Worm (Caenorhabditis elegans): ENCODE measurements around the gene mbl-1.

DNA sequence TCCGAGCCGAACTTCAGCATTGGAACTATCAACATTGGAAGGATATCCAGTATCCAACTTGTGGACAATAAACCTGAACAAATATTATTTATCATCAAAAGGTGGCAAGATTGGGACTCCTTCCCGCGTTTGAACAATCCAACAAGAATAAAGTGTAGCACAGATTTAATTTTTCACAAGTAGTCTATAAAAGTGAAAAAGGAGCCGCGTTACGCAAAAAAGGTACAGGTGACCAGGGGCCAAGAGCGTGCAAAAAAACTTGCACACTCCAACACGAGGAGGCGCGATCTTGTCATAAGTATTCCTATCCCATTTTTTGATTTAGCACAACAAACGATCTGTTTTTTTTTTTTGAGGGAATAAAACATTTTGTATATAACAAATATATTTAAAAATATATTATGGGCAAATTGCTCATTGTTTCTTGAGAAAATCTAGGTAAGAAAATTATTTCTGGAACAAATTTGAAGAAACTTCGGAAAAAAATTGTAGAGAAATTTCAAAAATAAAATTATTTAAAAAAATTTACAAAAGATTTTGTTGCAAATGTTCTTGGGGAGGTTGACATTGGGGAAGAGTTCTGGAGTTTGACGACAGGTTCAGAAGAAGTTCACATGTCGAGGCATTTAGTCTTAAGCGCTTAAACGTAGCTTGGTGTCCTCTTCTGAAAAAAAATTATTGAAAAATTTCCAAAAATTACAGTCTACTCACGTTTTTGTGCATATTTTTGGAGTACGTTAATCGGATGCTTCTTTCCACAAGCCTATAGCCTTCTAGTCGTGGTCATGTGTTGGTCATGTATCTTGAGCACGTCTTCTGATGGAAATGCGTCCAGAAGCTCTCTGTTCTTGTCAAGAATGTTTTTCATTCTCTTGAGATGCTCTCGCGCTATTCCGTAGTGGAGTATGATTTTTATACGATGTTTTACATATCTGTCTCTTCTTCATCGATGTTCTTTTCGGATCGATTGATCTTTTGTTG, 34.2 kb upstream of the mbl-1 start:
- TF ChIP-seq C17E4.6 (GFP tag; IDR thresholded peaks at IDR 0.05) (no peak), F10E7.11 (tag; optimal IDR thresholded peaks at IDR 0.05) (peak; percentile 9), ztf-6 (GFP tag; IDR thresholded peaks at IDR 0.05) (no peak), pha-4 (tag; optimal IDR thresholded peaks at IDR 0.05) (no peak), F49E8.2 (tag; optimal IDR thresholded peaks at IDR 0.05; ENCODE audit: insufficient read depth) (no peak), B0035.1 (tag; optimal IDR thresholded peaks at IDR 0.05) (no peak), lir-1 (GFP tag; conservative IDR thresholded peaks at IDR 0.05) (no peak), hlh-26 (GFP tag; conservative IDR thresholded peaks at IDR 0.05) (no peak), zfh-2 (GFP tag; conservative IDR thresholded peaks at IDR 0.05) (no peak), pbrm-1 (GFP tag; IDR thresholded peaks at IDR 0.05) (0 out of 2 replicates have a peak, but pooled peaks have one; percentile 1), ztf-22 (GFP tag; optimal IDR thresholded peaks at IDR 0.05) (no peak), F52B5.7 (tag; optimal IDR thresholded peaks at IDR 0.05) (no peak), zim-3 (tag; optimal IDR thresholded peaks at IDR 0.05) (peak; percentile 24), egrh-3 (GFP tag; IDR thresholded peaks at IDR 0.05) (no peak)

Data from whole organism, young adult.